Fruit fly (Drosophila melanogaster): Measurements from ENCODE around the gene CG32564.

The CG32564 gene

DNA sequence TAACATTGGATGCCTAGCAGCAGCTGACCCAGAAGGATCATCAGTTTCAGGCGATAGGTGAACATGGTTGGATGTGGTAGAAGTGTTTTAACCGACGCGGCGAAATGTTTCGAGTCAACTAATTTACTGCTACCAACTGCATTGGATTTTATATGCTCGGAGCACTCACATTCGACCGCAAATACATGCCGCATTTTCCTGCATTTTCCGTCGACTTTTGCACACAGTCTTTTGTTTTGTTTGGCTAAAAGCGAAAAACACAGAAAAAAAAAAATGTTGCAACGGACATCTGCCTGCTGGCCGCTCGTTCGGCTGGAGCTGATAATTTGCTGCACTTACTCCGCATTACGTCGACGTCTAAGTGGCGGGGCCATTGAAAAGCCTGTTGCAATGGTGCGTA lies 3.7 kb downstream of the CG32564 start, which contains the start of gene CG12995:
CG12995 (minus strand) TSS at position 101 of the 400 bp plus-strand sequence.
- TF ChIP-seq Dll (optimal IDR thresholded peaks at IDR 0.05) (no peak), CG8478 (optimal IDR thresholded peaks at IDR 0.05) (no peak), pan (optimal IDR thresholded peaks at IDR 0.05) (no peak), psq (optimal IDR thresholded peaks at IDR 0.05) (no peak), usp (GFP tag; optimal IDR thresholded peaks at IDR 0.05) (no peak), EcR (GFP tag; optimal IDR thresholded peaks at IDR 0.05) (no peak)

DNA sequence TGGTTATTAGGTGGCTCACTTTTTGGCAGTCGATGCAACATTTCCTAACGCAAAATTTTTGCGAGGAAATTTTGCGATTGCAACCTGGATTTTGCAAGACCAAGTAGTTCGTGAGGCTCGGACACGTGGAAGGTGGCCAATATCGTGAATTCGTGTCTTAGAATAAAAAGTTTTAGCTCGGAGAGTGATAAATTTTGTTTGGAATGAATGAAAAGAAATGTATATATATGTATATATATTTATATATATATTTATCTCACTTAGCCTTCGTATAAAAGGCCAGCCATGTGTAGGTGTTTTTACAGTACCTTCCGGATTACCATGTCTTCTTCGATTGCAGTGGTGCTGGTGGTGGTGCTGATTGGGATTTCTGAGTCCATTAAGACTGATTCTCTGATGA lies 5.8 kb downstream of the CG32564 start, which contains the start of gene CG18258:
CG18258 (plus strand) TSS at position 301 of the 400 bp plus-strand sequence.
- TF ChIP-seq pan (optimal IDR thresholded peaks at IDR 0.05) (no peak), psq (optimal IDR thresholded peaks at IDR 0.05) (no peak), usp (GFP tag; optimal IDR thresholded peaks at IDR 0.05) (no peak), EcR (GFP tag; optimal IDR thresholded peaks at IDR 0.05) (no peak), Dll (optimal IDR thresholded peaks at IDR 0.05) (no peak), CG8478 (optimal IDR thresholded peaks at IDR 0.05) (no peak)

DNA sequence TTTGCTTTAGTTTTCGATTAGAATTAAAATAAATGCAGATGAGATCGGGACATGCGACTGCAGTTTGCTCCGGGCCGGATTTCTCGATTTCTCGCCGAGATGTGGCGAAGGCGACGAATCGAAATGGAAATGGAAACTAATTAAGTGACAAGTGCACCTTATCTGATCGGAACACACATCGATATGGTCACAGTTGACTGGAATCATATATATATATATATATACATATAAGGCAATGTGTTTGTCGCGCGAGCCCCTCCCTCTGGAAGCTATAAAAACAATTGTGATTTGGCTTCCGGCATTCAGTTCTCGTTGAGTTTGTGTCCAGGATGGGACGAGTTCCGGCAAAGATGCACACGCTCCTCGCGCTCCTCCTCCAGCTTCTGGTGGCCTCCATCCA lies 8.8 kb downstream of the CG32564 start, which contains the start of gene CG5162:
CG5162 (plus strand) TSS at position 301 of the 400 bp plus-strand sequence.
- TF ChIP-seq psq (optimal IDR thresholded peaks at IDR 0.05) (no peak), CG8478 (optimal IDR thresholded peaks at IDR 0.05) (no peak), EcR (GFP tag; optimal IDR thresholded peaks at IDR 0.05) (no peak), pan (optimal IDR thresholded peaks at IDR 0.05) (no peak), usp (GFP tag; optimal IDR thresholded peaks at IDR 0.05) (no peak), Dll (optimal IDR thresholded peaks at IDR 0.05) (no peak)

DNA sequence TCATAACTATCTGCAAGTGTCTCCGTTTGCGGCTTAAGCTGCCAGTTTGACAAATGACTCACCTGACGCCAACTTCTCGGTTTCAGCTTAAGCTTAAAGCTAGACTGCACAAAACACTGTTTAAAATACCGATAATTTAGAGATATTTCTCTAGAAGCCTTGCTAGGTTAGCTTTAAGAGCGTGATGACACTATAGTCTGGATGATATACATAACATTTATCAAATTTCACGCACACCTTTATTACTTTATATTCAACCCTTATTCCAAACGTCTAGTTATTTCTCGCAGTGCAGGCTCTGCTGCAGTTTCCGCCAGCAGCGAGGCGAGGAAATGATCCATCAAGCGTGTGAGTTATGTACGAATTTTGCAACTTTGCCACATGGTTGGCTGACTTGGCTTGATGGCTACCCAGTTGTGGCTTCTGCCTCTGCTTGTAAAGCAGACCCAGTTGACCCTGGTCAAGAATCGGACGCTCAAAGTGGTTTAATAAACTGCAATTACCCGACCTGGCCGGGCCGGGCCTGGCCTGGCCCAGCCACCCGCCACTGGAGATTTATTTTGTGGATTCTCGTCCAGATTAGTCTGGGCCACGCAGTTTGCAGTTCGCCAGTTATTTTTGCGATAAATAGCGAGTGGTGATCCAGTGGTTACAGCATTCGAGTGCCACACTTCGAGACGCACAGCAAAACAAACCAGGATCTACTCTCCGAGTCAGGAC lies 12.2 kb downstream of the CG32564 start, which contains the start of gene CG12998:
CG12998 (plus strand) TSS at position 436 of the 720 bp plus-strand sequence.
- no peak for TF ChIP-seq usp (GFP tag; optimal IDR thresholded peaks at IDR 0.05)
- TF ChIP-seq psq (optimal IDR thresholded peaks at IDR 0.05), result no peak
- TF ChIP-seq pan (optimal IDR thresholded peaks at IDR 0.05), result no peak
- TF ChIP-seq EcR (GFP tag; optimal IDR thresholded peaks at IDR 0.05), result no peak
- TF ChIP-seq CG8478 (optimal IDR thresholded peaks at IDR 0.05), result no peak
- TF ChIP-seq Dll (optimal IDR thresholded peaks at IDR 0.05), result no peak

DNA sequence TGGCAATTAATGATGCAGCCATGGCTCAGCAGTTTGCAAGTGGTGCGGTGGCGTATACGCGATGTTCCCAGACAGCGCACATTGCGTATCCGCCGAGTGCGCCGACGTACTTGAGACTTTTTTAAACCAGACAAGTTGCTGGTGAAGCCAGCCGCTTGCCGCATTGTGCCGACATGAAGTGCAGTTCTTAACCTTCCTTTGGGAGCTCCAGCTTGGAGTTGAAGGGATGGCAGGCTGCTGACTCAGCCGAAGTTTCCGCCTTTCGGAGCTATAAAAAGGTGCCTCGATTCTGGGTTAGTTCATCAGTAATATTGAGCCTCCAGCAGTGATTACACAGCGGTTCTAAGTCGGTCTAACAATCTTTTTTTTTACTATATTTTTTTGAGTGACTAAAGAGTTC lies 14.9 kb downstream of the CG32564 start, which contains the start of gene CG5172:
CG5172 (plus strand) TSS at position 301 of the 400 bp plus-strand sequence.
- no peak for TF ChIP-seq EcR (GFP tag; optimal IDR thresholded peaks at IDR 0.05)
- no peak for TF ChIP-seq psq (optimal IDR thresholded peaks at IDR 0.05)
- TF ChIP-seq pan (optimal IDR thresholded peaks at IDR 0.05), result no peak
- TF ChIP-seq CG8478 (optimal IDR thresholded peaks at IDR 0.05), result no peak
- no peak for TF ChIP-seq Dll (optimal IDR thresholded peaks at IDR 0.05)
- TF ChIP-seq usp (GFP tag; optimal IDR thresholded peaks at IDR 0.05), result no peak

DNA sequence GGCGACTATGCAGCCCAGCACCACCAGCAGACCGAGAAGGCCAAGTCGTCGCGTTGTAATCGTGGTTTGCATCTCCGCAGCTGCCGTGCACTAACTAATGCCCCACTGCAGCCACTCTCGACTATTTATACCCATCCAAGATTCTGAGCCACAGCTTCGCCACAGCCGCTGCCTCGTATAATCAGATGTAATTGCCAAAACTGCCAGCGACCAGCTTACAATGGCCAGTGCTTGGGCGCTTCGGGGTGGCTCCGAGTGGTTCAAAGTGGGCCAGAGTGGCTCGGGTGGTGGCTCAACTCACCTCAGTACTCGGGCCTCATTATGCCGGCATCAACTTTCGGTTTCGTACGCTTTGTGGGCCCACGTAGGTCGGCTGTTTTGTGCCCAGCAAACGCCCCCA lies 17.5 kb downstream of the CG32564 start, which contains the start of gene CG34327:
CG34327 (minus strand) TSS at position 101 of the 400 bp plus-strand sequence.
- TF ChIP-seq EcR (GFP tag; optimal IDR thresholded peaks at IDR 0.05), result no peak
- TF ChIP-seq pan (optimal IDR thresholded peaks at IDR 0.05), result no peak
- TF ChIP-seq CG8478 (optimal IDR thresholded peaks at IDR 0.05), result no peak
- TF ChIP-seq Dll (optimal IDR thresholded peaks at IDR 0.05), result no peak
- no peak for TF ChIP-seq psq (optimal IDR thresholded peaks at IDR 0.05)
- no peak for TF ChIP-seq usp (GFP tag; optimal IDR thresholded peaks at IDR 0.05)

DNA sequence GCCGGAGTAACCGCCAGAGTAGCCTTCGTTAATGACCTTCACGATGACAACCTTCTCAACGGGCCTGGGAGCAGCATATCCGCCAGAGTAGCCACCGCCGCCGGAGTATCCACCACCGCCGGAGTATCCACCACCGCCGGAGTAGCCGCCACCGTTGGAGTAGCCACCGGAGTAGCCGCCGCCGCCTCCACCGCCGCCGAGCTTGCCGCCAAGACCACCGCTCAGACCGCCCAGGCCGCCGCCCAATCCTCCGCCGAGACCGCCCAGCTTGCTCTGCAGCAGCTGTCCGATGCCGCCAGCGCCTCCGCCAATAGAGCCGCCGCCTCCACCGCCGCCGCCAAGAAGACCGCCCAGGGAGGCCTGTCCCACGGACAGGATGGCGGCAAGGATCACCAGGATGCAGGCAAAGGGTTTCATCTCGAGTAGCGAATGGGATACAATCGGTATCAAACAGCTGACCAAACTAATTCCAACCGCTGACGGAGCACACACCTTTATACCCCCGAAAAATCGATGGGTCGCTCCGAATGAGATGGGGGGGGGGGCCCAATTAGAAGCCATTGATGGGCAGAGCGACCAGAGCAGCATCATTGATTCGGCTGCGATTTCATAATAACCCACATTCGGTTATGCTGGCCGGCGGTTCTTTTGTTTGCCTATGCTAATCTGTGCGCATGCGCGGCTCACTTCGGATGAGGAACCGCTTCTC lies 19.9 kb downstream of the CG32564 start:
- TF ChIP-seq CG8478 (optimal IDR thresholded peaks at IDR 0.05) (no peak), Dll (optimal IDR thresholded peaks at IDR 0.05) (no peak)

DNA sequence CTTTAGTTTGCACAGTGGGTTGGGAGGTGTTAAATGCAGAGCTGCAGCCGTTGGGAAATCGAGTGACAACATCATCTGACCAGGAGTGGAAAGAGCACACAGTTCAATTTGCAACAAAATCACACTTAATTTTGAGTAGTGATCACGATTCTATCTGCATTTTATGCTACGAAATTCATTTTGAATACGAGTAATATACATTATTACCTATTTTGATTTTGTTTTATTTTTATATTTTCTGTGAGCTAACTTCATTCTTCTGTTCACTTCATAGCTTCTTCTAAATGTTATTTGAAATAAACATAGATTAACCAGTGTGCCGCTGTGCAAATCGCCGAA lies 20.4 kb downstream of the CG32564 start, which contains the start of gene CG10598:
CG10598 (minus strand) TSS at position 187 of the 339 bp plus-strand sequence.
- no peak for TF ChIP-seq pan (optimal IDR thresholded peaks at IDR 0.05)
- TF ChIP-seq CG8478 (optimal IDR thresholded peaks at IDR 0.05), result no peak
- TF ChIP-seq usp (GFP tag; optimal IDR thresholded peaks at IDR 0.05), result no peak
- TF ChIP-seq psq (optimal IDR thresholded peaks at IDR 0.05), result no peak
- no peak for TF ChIP-seq EcR (GFP tag; optimal IDR thresholded peaks at IDR 0.05)
- no peak for TF ChIP-seq Dll (optimal IDR thresholded peaks at IDR 0.05)

DNA sequence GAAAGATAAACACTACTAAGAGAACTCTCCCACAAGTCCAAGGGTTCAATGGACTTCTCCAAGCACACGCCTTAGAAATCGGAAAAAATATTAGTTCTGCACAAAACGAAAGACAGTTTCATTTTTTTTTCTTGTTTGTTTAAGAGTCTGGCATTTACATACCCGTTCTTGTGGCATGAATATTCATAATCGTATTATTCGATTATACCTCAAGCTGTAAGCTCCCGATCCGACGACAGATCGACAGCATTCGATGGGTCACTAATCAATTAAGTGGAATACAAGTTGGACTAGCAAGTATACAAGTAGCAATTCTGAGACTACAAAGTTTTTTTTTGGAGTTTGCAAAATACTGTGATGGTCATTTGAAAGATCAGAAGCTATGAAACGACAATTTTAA lies 21.3 kb downstream of the CG32564 start:
- TF ChIP-seq usp (GFP tag; optimal IDR thresholded peaks at IDR 0.05) (no peak), psq (optimal IDR thresholded peaks at IDR 0.05) (no peak), CG8478 (optimal IDR thresholded peaks at IDR 0.05) (no peak), pan (optimal IDR thresholded peaks at IDR 0.05) (no peak), Dll (optimal IDR thresholded peaks at IDR 0.05) (no peak), EcR (GFP tag; optimal IDR thresholded peaks at IDR 0.05) (no peak)

DNA sequence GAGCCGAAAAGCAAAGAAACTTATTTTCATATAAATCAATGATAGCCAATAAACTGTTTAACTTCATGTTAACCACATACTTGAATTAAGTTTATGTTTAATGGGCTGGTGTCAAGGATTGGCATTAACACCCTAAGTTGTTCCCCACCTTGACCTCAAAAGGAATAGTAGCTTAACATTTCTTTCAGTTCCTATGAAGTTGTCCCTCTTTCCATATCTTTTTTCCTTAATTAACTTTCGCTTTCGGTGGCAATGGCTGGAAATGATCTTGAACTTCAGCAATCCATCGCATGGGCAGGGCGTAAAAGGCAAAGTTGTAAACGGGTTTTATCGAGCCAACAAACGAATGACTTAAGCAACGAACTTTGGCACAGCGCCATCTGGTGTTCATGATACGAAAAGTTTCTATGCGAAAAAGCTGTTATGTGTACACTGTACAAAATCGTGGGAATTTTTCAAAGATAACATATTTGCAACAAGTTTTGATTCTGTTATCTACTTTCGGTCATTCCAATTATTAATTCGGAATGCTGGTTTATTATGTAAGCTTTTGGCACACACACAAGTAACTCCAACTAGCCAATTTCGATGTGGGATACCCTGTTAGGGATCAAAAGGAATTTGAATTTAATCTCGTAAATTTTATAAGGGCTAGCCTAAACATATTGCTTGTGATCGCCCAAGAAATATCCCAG lies 23.4 kb downstream of the CG32564 start:
- TF ChIP-seq pan (optimal IDR thresholded peaks at IDR 0.05) (no peak), usp (GFP tag; optimal IDR thresholded peaks at IDR 0.05) (no peak), Dll (optimal IDR thresholded peaks at IDR 0.05) (no peak), CG8478 (optimal IDR thresholded peaks at IDR 0.05) (no peak), psq (optimal IDR thresholded peaks at IDR 0.05) (no peak), EcR (GFP tag; optimal IDR thresholded peaks at IDR 0.05) (no peak)

DNA sequence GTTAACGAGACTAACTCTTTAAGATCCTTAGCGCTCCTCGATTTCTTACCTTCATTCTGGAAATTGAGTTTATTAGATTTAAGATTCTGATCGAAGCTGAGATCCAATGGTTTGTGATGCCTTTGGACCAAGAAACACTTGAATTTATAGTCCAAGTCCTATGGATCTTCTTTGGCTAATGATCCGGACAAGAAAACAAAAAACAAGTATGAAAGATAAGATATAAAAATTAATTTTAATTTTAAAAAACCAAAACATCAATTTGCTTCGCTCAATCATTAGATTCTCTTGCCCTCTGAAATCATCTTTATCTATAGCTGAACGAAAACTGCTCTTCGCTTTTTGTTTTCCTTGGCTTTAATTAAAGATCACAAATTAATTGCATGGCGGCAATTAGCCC lies 24.7 kb downstream of the CG32564 start, which contains the start of gene CG10597:
CG10597 (minus strand) TSS at position 101 of the 400 bp plus-strand sequence.
- TF ChIP-seq EcR (GFP tag; optimal IDR thresholded peaks at IDR 0.05), result no peak
- no peak for TF ChIP-seq Dll (optimal IDR thresholded peaks at IDR 0.05)
- TF ChIP-seq pan (optimal IDR thresholded peaks at IDR 0.05), result no peak
- TF ChIP-seq psq (optimal IDR thresholded peaks at IDR 0.05), result no peak
- TF ChIP-seq usp (GFP tag; optimal IDR thresholded peaks at IDR 0.05), result no peak
- no peak for TF ChIP-seq CG8478 (optimal IDR thresholded peaks at IDR 0.05)
